Worm (Caenorhabditis elegans): ENCODE data around the gene aagr-2.
"Not testable (repeated sequence)": the region's sequence is repeated elsewhere in the genome, so short reads cannot be mapped to it uniquely, and the experiment has no call there.

aagr-2 gene

DNA sequence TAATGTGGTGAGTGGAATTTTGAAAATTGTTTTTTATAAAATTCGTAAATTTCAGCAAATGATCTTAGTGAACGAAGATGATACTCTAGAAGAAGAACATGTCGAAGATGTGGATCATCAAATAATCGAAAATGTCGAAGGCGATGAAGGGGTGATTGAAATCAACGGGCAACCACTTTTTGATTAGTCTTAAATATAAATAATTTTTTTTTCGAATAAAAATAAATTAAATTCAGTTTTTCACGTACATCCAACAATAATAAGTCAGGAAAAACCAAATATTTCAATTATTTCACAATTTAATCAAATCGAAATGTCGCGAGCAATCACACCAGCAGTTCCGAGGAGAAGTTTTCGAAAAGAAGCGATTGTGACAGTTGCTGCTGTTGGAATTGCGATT is 12.7 kb upstream of the aagr-2 start, which contains the start of gene ZK546.4 (continued):
- no peak for TF ChIP-seq snpc-1.1 (tag; optimal IDR thresholded peaks at IDR 0.05; ENCODE audit: insufficient read depth)

- TF ChIP-seq mcd-1 (GFP tag; IDR thresholded peaks at IDR 0.05) (0 out of 2 replicates have a peak, but pooled peaks have one; percentile 18), rpc-1 (optimal IDR thresholded peaks at IDR 0.05) (no peak), rpc-1 (tag; optimal IDR thresholded peaks at IDR 0.05) (no peak), attf-6 (GFP tag; IDR thresholded peaks at IDR 0.05) (no peak), T07F8.4 (tag; optimal IDR thresholded peaks at IDR 0.05) (no peak), mel-28 (tag; optimal IDR thresholded peaks at IDR 0.05; ENCODE audit: borderline replicate concordance) (no peak)
Observed at ce11 chrII:4935518-4935917, 10.5 kb upstream of the aagr-2 start, which contains the start of gene ZK546.5. ZK546.5 (plus strand) TSS chrII:4935818.

DNA sequence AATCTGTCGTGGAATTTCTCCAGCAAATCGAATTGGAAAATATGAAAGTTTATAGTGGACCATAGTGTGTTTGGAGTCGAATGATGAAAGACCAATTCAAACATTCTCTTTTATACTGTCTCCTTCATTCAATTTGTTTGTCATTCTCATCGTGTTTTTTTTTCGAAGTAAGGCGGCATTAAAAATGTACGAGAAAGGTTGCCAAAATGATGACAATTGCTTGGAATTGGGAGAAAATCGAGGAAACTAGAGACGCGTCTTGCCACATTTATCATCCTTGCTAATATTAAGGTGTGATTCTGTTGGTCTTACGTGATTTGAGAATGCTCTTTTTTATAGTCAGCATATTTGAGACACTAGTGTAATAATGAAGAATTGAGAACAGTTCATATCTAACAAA is 9.9 kb upstream of the aagr-2 start, which contains the start of gene gst-30:
TSS of gene gst-30 (minus strand) at position 101 of the 400 bp plus-strand sequence.
- TF ChIP-seq sea-2 (GFP tag; IDR thresholded peaks at IDR 0.05) = no peak

- not testable (repeated sequence) for TF ChIP-seq Y67H2A.10 (GFP tag; conservative IDR thresholded peaks at IDR 0.05); rpc-1 (optimal IDR thresholded peaks at IDR 0.05); rpc-1 (tag; optimal IDR thresholded peaks at IDR 0.05); lin-26 (GFP tag; IDR thresholded peaks at IDR 0.05)
Observed at ce11 chrII:4932727-4933126, 7.7 kb upstream of the aagr-2 start, which contains the start of gene msp-152. msp-152 (plus strand) TSS chrII:4933027.

- no peak for TF ChIP-seq sea-2 (GFP tag; IDR thresholded peaks at IDR 0.05)
- TF ChIP-seq pha-4 (tag; optimal IDR thresholded peaks at IDR 0.05) = no peak
- no peak for TF ChIP-seq atf-7 (tag; optimal IDR thresholded peaks at IDR 0.05)
- no peak for TF ChIP-seq lin-40 (tag; optimal IDR thresholded peaks at IDR 0.05)
- TF ChIP-seq rpc-1 (optimal IDR thresholded peaks at IDR 0.05) = no peak
- no peak for TF ChIP-seq rpc-1 (tag; optimal IDR thresholded peaks at IDR 0.05)
- no peak for TF ChIP-seq ztf-6 (GFP tag; IDR thresholded peaks at IDR 0.05)
- no peak for TF ChIP-seq rec-8 (tag; optimal IDR thresholded peaks at IDR 0.05)
- no peak for TF ChIP-seq aptf-2 (GFP tag; conservative IDR thresholded peaks at IDR 0.05)
Observed at ce11 chrII:4931286-4931685, 6.2 kb upstream of the aagr-2 start.

- TF ChIP-seq madf-6 (GFP tag; IDR thresholded peaks at IDR 0.05) (peak; percentile 57; the same call in 1 of the 2 replicates), ztf-25 (GFP tag; IDR thresholded peaks at IDR 0.05) (peak; percentile 87), pbrm-1 (GFP tag; IDR thresholded peaks at IDR 0.05) (0 out of 2 replicates have a peak, but pooled peaks have one; percentile 28), cebp-2 (GFP tag; IDR thresholded peaks at IDR 0.05) (0 out of 2 replicates have a peak, but pooled peaks have one; percentile 22), F33H1.4 (GFP tag; IDR thresholded peaks at IDR 0.05) (0 out of 2 replicates have a peak, but pooled peaks have one; percentile 16), Y56A3A.18 (GFP tag; IDR thresholded peaks at IDR 0.05) (0 out of 2 replicates have a peak, but pooled peaks have one; percentile 38), cebp-1 (GFP tag; IDR thresholded peaks at IDR 0.05) (peak; percentile 32; the same call in 1 of the 2 replicates), nfyb-1 (GFP tag; IDR thresholded peaks at IDR 0.05) (peak; percentile 49; the same call in 1 of the 2 replicates), rcor-1 (GFP tag; IDR thresholded peaks at IDR 0.05) (0 out of 2 replicates have a peak, but pooled peaks have one; percentile 13), lin-26 (GFP tag; IDR thresholded peaks at IDR 0.05) (peak; percentile 96), hmg-1.2 (GFP tag; IDR thresholded peaks at IDR 0.05) (peak; percentile 74), ceh-40 (GFP tag; IDR thresholded peaks at IDR 0.05) (0 out of 2 replicates have a peak, but pooled peaks have one; percentile 69), B0261.1 (tag; optimal IDR thresholded peaks at IDR 0.05) (peak; percentile 61), tbp1 (GFP tag; optimal IDR thresholded peaks at IDR 0.05) (peak; percentile 84), Y53G8AR.9 (GFP tag; conservative IDR thresholded peaks at IDR 0.05) (0 out of 2 replicates have a peak, but pooled peaks have one; percentile 28), rpc-1 (tag; optimal IDR thresholded peaks at IDR 0.05) (peak; percentile 44), C06A6.2 (GFP tag; conservative IDR thresholded peaks at IDR 0.05) (0 out of 2 replicates have a peak, but pooled peaks have one; percentile 15), aptf-2 (GFP tag; conservative IDR thresholded peaks at IDR 0.05) (0 out of 2 replicates have a peak, but pooled peaks have one; percentile 10), mcd-1 (GFP tag; IDR thresholded peaks at IDR 0.05) (0 out of 2 replicates have a peak, but pooled peaks have one; percentile 22)
- not testable (repeated sequence) for TF ChIP-seq cebp-1 (tag; optimal IDR thresholded peaks at IDR 0.05); rpc-1 (optimal IDR thresholded peaks at IDR 0.05)
Observed at ce11 chrII:4928367-4928766, 3.3 kb upstream of the aagr-2 start.

Measured in whole organism, young adult.